Worm (Caenorhabditis elegans) whole organism, L2 larva: ENCODE measurements around the gene F16G10.1.

ENCODE experiments used
- C34F6.9 ChIP-seq: fragments of 150-350 bp; optimal IDR thresholded peaks from 2 replicates; lab custom pipeline; 2014; ENCODE audit warnings: missing biosample characterization, missing genetic modification characterization
- F13H6.1 ChIP-seq: sonication (generic microtip); optimal IDR thresholded peaks from 2 replicates; lab custom pipeline; 2016; ENCODE audit warnings: missing genetic modification characterization, missing compliant biosample characterization
- R02D3.7 ChIP-seq: fragments of 150-350 bp; optimal IDR thresholded peaks from 2 replicates; lab custom pipeline; 2014; ENCODE audit warnings: missing biosample characterization, missing genetic modification characterization
- Y55F3AM.14 ChIP-seq: fragments of 200-800 bp; sonication (Bioruptor generic); optimal IDR thresholded peaks from 2 replicates; lab custom pipeline; 2018; ENCODE audit warnings: mild to moderate bottlenecking, missing genetic modification characterization, missing compliant biosample characterization
- ZK546.5 ChIP-seq: sonication (generic microtip); optimal IDR thresholded peaks from 2 replicates; lab custom pipeline; 2017; ENCODE audit warnings: missing biosample characterization, missing genetic modification characterization
- aly-2 ChIP-seq: fragments of 150-350 bp; optimal IDR thresholded peaks from 2 replicates; lab custom pipeline; 2014; ENCODE audit warnings: missing biosample characterization, missing genetic modification characterization
- ceh-16 ChIP-seq: fragments of 150-350 bp; optimal IDR thresholded peaks from 2 replicates; lab custom pipeline; 2014; ENCODE audit warnings: missing biosample characterization, missing genetic modification characterization
- ceh-82 ChIP-seq: fragments of 150-350 bp; optimal IDR thresholded peaks from 2 replicates; lab custom pipeline; 2014; ENCODE audit warnings: missing biosample characterization, missing genetic modification characterization
- dmd-4 ChIP-seq: sonication (generic microtip); optimal IDR thresholded peaks from 2 replicates; lab custom pipeline; 2017; ENCODE audit warnings: missing biosample characterization, missing genetic modification characterization
- elt-3 ChIP-seq: sonication (generic microtip); optimal IDR thresholded peaks from 2 replicates; lab custom pipeline; 2017; ENCODE audit warnings: missing biosample characterization, missing genetic modification characterization
- fos-1 ChIP-seq: fragments of 150-350 bp; optimal IDR thresholded peaks from 2 replicates; lab custom pipeline; 2014; ENCODE audit warnings: missing biosample characterization, missing genetic modification characterization
- gmeb-1 ChIP-seq: fragments of 150-350 bp; optimal IDR thresholded peaks from 2 replicates; lab custom pipeline; 2014; ENCODE audit warnings: missing biosample characterization, missing genetic modification characterization
- lin-39 ChIP-seq: fragments of 150-350 bp; optimal IDR thresholded peaks from 2 replicates; lab custom pipeline; 2014; ENCODE audit warnings: missing biosample characterization, missing genetic modification reagents, missing genetic modification characterization
- lsy-2 ChIP-seq, 2 experiments: fragments of 150-350 bp in 1 of 2; sonication (generic microtip) in 1 of 2; optimal IDR thresholded peaks; 2 replicates each; lab custom pipeline; 2014 to 2017; ENCODE audit warnings: missing biosample characterization in 2 of 2, missing genetic modification characterization in 2 of 2
- mab-5 ChIP-seq: fragments of 150-350 bp; optimal IDR thresholded peaks from 2 replicates; lab custom pipeline; 2014; ENCODE audit warnings: missing biosample characterization, missing genetic modification characterization
- mbf-1 ChIP-seq: sonication (generic microtip); optimal IDR thresholded peaks from 2 replicates; lab custom pipeline; 2017; ENCODE audit warnings: missing biosample characterization, missing genetic modification characterization
- mdl-1 ChIP-seq, 2 experiments: fragments of 150-350 bp in 1 of 2; sonication (generic microtip) in 1 of 2; optimal IDR thresholded peaks; 2 replicates each; lab custom pipeline; 2017; ENCODE audit warnings: missing biosample characterization in 2 of 2, missing genetic modification characterization in 2 of 2
- nhr-12 ChIP-seq: fragments of 150-350 bp; optimal IDR thresholded peaks from 2 replicates; lab custom pipeline; 2014; ENCODE audit warnings: missing biosample characterization, missing genetic modification characterization
- nhr-129 ChIP-seq: fragments of 150-350 bp; optimal IDR thresholded peaks from 2 replicates; lab custom pipeline; 2014; ENCODE audit warnings: missing biosample characterization, missing genetic modification characterization
- nhr-21 ChIP-seq: fragments of 150-350 bp; optimal IDR thresholded peaks from 2 replicates; lab custom pipeline; 2014; ENCODE audit warnings: missing biosample characterization, missing genetic modification characterization
- nhr-23 ChIP-seq: fragments of 150-350 bp; optimal IDR thresholded peaks from 2 replicates; lab custom pipeline; 2014; ENCODE audit warnings: missing biosample characterization, missing genetic modification reagents, missing genetic modification characterization
- nhr-237 ChIP-seq: fragments of 150-350 bp; optimal IDR thresholded peaks from 2 replicates; lab custom pipeline; 2014; ENCODE audit warnings: missing biosample characterization, missing genetic modification characterization
- nhr-25 ChIP-seq: fragments of 150-350 bp; sonication (generic microtip); optimal IDR thresholded peaks from 3 replicates; lab custom pipeline; 2014; ENCODE audit warnings: missing biosample characterization, missing genetic modification characterization
- nhr-6 ChIP-seq: fragments of 150-350 bp; optimal IDR thresholded peaks from 2 replicates; lab custom pipeline; 2014; ENCODE audit warnings: missing biosample characterization, missing genetic modification characterization
- nhr-77 ChIP-seq: fragments of 150-350 bp; optimal IDR thresholded peaks from 2 replicates; lab custom pipeline; 2014; ENCODE audit warnings: missing biosample characterization, missing genetic modification characterization
- peb-1 ChIP-seq: fragments of 150-350 bp; optimal IDR thresholded peaks from 2 replicates; lab custom pipeline; 2014; ENCODE audit warnings: missing biosample characterization, missing genetic modification characterization
- sem-4 ChIP-seq: fragments of 150-350 bp; optimal IDR thresholded peaks from 2 replicates; lab custom pipeline; 2014; ENCODE audit warnings: missing biosample characterization, missing genetic modification reagents, missing genetic modification characterization
- sma-3 ChIP-seq: sonication (generic microtip); optimal IDR thresholded peaks from 2 replicates; lab custom pipeline; 2016; ENCODE audit warnings: missing genetic modification reagents, missing genetic modification characterization, missing compliant biosample characterization
- unc-39 ChIP-seq: fragments of 150-350 bp; optimal IDR thresholded peaks from 2 replicates; lab custom pipeline; 2014; ENCODE audit warnings: missing biosample characterization, missing genetic modification characterization
- unc-55 ChIP-seq: fragments of 150-350 bp; sonication (generic microtip); optimal IDR thresholded peaks from 3 replicates; lab custom pipeline; 2014; ENCODE audit warnings: missing biosample characterization, missing genetic modification reagents, missing genetic modification characterization
- unc-62 ChIP-seq: fragments of 150-350 bp; optimal IDR thresholded peaks from 2 replicates; lab custom pipeline; 2014; ENCODE audit warnings: missing biosample characterization, missing genetic modification reagents, missing genetic modification characterization
- zag-1 ChIP-seq: fragments of 150-350 bp; optimal IDR thresholded peaks from 2 replicates; lab custom pipeline; 2014; ENCODE audit warnings: missing biosample characterization, missing genetic modification characterization
- ztf-11 ChIP-seq: sonication (generic microtip); optimal IDR thresholded peaks from 2 replicates; lab custom pipeline; 2017; ENCODE audit warnings: missing biosample characterization, missing genetic modification characterization
- ztf-4 ChIP-seq: fragments of 150-350 bp; optimal IDR thresholded peaks from 2 replicates; lab custom pipeline; 2014; ENCODE audit warnings: missing biosample characterization, missing genetic modification characterization

Gene F16G10.1

DNA sequence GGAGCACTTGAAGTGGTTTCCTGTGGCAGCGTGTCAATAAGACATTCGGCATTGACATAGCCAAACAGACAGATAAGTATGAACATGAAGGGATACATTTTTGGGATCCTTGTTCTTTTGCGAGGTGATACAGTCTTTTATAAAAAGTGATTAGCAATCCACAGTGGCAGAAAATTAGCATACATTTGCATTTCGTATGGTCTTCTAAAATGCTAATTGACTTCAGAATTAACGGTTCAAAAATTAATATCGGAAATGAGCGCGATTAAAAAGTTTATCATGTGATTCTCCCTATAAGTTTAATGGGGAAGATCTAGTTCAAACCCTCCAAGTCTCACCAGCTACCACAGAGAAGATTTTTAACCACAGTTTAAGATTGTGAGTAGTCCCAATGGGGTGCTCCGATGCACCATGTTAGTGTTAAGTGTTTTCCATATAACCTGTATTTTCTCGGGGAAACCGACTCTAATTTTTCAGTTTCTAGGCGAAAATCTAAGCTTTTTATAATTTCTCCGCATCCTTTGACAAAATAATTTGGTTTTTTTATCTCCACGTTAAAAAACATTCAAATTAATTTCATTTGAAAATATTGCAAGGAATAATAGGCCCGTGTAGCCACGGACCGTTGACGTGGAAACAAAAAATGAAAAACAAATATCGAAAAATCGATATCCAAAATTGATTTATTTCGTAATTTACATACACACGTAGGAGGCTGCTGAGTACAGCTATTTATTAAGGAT lies 37.3 kb upstream of the F16G10.1 start, which contains the start of the genes F43C11.12 and F16G10.5:
TSS of gene F43C11.12 (minus strand) at position 101 of the 743 bp plus-strand sequence.
TSS of gene F16G10.5 (plus strand) at position 693 of the 743 bp plus-strand sequence.
- TF ChIP-seq zag-1 (tag; lab: Kevin White, UChicago) = no peak
- no peak for TF ChIP-seq C34F6.9
- no peak for TF ChIP-seq elt-3

DNA sequence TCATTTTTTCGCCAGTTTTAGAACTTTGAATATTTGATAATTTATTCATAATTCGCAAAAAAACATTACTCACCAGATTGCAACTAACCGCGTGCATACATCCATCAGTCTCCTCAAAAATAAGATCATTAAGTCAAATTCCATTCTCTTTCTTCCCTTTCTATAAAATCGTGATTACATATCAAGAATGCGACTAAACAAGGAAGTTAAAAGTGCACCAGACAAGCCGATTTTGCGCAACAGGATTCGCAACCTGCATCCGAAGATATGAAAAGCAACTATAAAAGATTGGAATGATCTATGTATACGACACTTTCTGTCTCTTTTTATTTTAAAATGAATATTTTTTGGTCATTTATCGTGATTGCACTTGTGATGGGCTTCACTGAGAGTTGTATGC lies 35.1 kb upstream of the F16G10.1 start, which contains the start of gene hpo-25:
TSS of gene hpo-25 (plus strand) at position 301 of the 400 bp plus-strand sequence.
- no peak for TF ChIP-seq nhr-77 (tag; lab: Kevin White, UChicago)
- no peak for TF ChIP-seq nhr-12 (tag; lab: Kevin White, UChicago)
- TF ChIP-seq unc-62 (GFP tag; lab: Kevin White, UChicago) = no peak
- TF ChIP-seq F13H6.1 (tag; lab: Kevin White, UChicago) = no peak
- TF ChIP-seq mab-5 (tag; lab: Kevin White, UChicago) = no peak
- TF ChIP-seq lsy-2 (tag; optimal IDR thresholded peaks at IDR 0.05; lab: Kevin White, UChicago) = no peak
- TF ChIP-seq ztf-11 (tag; lab: Kevin White, UChicago) = no peak
- TF ChIP-seq ceh-16 = no peak
- no peak for TF ChIP-seq mdl-1 (tag; optimal IDR thresholded peaks at IDR 0.05; lab: Kevin White, UChicago)
- TF ChIP-seq sma-3 (GFP tag; lab: Kevin White, UChicago) = no peak
- no peak for TF ChIP-seq ztf-4 (tag; lab: Kevin White, UChicago)
- TF ChIP-seq ceh-82 = no peak
- TF ChIP-seq aly-2 (tag; lab: Kevin White, UChicago) = no peak
- no peak for TF ChIP-seq R02D3.7
- no peak for TF ChIP-seq nhr-23 (tag; lab: Kevin White, UChicago)

DNA sequence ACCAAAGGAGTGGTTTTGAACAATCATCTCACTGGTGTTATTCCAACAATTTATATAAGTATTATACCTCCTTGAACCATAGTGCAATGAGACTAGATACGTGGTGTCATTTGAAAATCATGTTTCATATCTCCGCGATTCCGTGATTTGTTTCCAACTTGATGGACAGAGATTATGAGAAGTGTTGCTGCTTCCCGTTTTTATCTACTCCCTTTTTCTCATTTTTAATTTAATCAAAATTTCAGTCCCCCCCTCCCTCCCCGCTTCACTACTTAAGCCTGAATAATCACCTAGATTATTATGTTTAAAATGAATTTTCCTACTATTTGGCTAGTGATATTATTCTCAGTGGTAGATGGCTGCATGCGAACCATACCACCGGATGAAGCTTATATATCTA lies 32.0 kb upstream of the F16G10.1 start, which contains the start of gene F16G10.3:
TSS of gene F16G10.3 (plus strand) at position 301 of the 400 bp plus-strand sequence.
- TF ChIP-seq dmd-4 (tag; lab: Kevin White, UChicago) = no peak
- no peak for TF ChIP-seq sma-3 (GFP tag; lab: Kevin White, UChicago)
- TF ChIP-seq unc-55 = no peak
- TF ChIP-seq peb-1 (tag; lab: Kevin White, UChicago) = no peak

DNA sequence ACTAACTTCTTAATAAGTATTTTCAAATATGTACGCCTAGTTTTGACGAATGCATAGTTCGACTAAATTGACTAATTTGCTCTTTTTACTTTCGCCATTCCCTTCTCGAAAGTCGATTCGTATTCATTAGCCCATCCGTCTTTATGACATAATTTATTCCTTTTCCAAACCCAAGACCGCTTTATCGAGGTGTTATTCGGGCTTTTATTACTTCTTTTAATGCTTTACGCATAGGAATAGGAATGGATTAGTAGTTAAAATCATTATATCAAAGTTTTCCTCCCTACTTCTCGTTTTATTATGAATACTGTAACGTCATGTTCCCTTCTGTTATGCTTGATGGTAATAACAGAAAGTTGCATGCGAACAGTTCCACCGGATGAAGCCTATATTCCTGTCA lies 29.1 kb upstream of the F16G10.1 start, which contains the start of gene F16G10.2:
TSS of gene F16G10.2 (plus strand) at position 301 of the 400 bp plus-strand sequence.
- TF ChIP-seq lin-39 (tag; lab: Kevin White, UChicago) (no peak), elt-3 (no peak), nhr-129 (no peak), fos-1 (tag; lab: Kevin White, UChicago) (no peak), nhr-237 (no peak), nhr-21 (no peak), ZK546.5 (tag; lab: Kevin White, UChicago) (no peak), Y55F3AM.14 (GFP tag; lab: Kevin White, UChicago) (no peak), mbf-1 (tag; lab: Kevin White, UChicago) (no peak), sem-4 (tag; lab: Kevin White, UChicago) (no peak), F13H6.1 (tag; lab: Kevin White, UChicago) (no peak), sma-3 (GFP tag; lab: Kevin White, UChicago) (no peak), nhr-25 (tag; lab: Kevin White, UChicago) (no peak), ztf-11 (tag; lab: Kevin White, UChicago) (no peak), nhr-77 (tag; lab: Kevin White, UChicago) (no peak), unc-39 (no peak), nhr-6 (tag; lab: Kevin White, UChicago) (no peak), gmeb-1 (tag; lab: Kevin White, UChicago) (no peak)

DNA sequence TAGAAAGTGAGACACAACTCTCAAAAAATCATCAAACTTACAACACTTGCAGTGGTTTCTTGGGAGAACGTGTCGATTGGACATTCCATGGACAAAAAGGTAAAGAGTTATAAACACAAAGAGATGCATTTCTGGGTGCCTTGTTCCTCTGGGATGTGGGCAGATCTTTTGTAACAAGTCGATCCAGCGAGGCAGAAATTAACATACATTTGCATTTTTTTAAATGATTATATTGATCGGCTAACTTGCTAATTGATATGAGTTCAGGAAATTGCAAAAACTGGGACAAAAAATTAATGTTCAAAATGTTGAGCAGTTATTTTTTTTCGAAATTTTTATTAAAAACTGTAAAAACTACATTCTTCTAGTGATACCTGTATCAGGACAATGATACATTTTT lies 26.3 kb upstream of the F16G10.1 start, which contains the start of gene F16G10.6:
TSS of gene F16G10.6 (minus strand) at position 101 of the 400 bp plus-strand sequence.
- TF ChIP-seq R02D3.7 = no peak
- no peak for TF ChIP-seq mbf-1 (tag; lab: Kevin White, UChicago)
